Worm (Caenorhabditis elegans): ENCODE data around the gene irld-20.

- TF ChIP-seq ceh-16 (tag; optimal IDR thresholded peaks at IDR 0.05) (no peak), skn-1 (tag; optimal IDR thresholded peaks at IDR 0.05) (no peak), lin-15B (tag; optimal IDR thresholded peaks at IDR 0.05) (no peak)
Measured at ce11 chrIII:12711682-12712081, 39.2 kb upstream of the irld-20 start.

All from whole organism, L3 larva.